Fruit fly (Drosophila melanogaster) whole organism, embryonic: ENCODE measurements around the gene Mks1.

Experiments used
- B-H1 ChIP-seq: fragments of 200-800 bp; sonication (Bioruptor generic); IDR thresholded peaks from 3 replicates; pipeline ENCODE4 v1.3.6; 2022; ENCODE audit warnings: missing biosample characterization, missing genetic modification characterization
- Blimp-1 ChIP-seq: fragments of 200-800 bp; sonication (Bioruptor generic); optimal IDR thresholded peaks from 3 replicates; lab custom pipeline; 2018; ENCODE audit warnings: missing biosample characterization, missing genetic modification characterization, mild to moderate bottlenecking, moderate library complexity, missing genetic modification reagents
- Bteb2 ChIP-seq: fragments of 200-800 bp; sonication (Bioruptor generic); optimal IDR thresholded peaks from 2 replicates; lab custom pipeline; 2016; ENCODE audit warnings: missing biosample characterization, missing genetic modification characterization
- CG10366 ChIP-seq: fragments of 200-800 bp; sonication (Bioruptor generic); IDR thresholded peaks from 2 replicates; pipeline ENCODE4 v1.3.6; 2022; ENCODE audit warnings: missing biosample characterization, missing genetic modification characterization
- CG10654 ChIP-seq: fragments of 200-800 bp; sonication (Bioruptor generic); optimal IDR thresholded peaks from 2 replicates; lab custom pipeline; 2016; ENCODE audit warnings: missing biosample characterization, missing genetic modification characterization
- CG12071 ChIP-seq: fragments of 200-800 bp; sonication (Bioruptor generic); optimal IDR thresholded peaks from 3 replicates; lab custom pipeline; 2018; ENCODE audit warnings: missing biosample characterization, mild to moderate bottlenecking, missing genetic modification characterization
- CG14050 ChIP-seq: fragments of 200-800 bp; sonication (Bioruptor generic); IDR thresholded peaks from 3 replicates; pipeline ENCODE4 v1.3.6; 2022; ENCODE audit warnings: missing biosample characterization, missing genetic modification characterization
- CG1529 ChIP-seq: fragments of 200-800 bp; sonication (Bioruptor generic); optimal IDR thresholded peaks from 3 replicates; lab custom pipeline; 2018; ENCODE audit warnings: missing biosample characterization, missing genetic modification characterization
- CG16813 ChIP-seq: fragments of 200-800 bp; sonication (Bioruptor generic); IDR thresholded peaks from 3 replicates; pipeline ENCODE4 v1.3.6; 2022; ENCODE audit warnings: missing biosample characterization, missing genetic modification characterization; ENCODE audit not compliant: partially characterized antibody
- CG17612 ChIP-seq: fragments of 200-800 bp; sonication (Bioruptor generic); IDR thresholded peaks from 2 replicates; pipeline ENCODE4 v1.3.6; 2022; ENCODE audit warnings: missing biosample characterization, missing genetic modification characterization
- CG18011 ChIP-seq: fragments of 200-800 bp; sonication (Bioruptor generic); optimal IDR thresholded peaks from 2 replicates; lab custom pipeline; 2017; ENCODE audit warnings: missing biosample characterization, missing genetic modification characterization, mild to moderate bottlenecking, moderate library complexity, missing genotype
- CG1832 ChIP-seq: fragments of 200-800 bp; sonication (Bioruptor generic); optimal IDR thresholded peaks from 2 replicates; lab custom pipeline; 2017; ENCODE audit warnings: missing biosample characterization, mild to moderate bottlenecking, missing genetic modification characterization, inconsistent platforms
- CG2678 ChIP-seq: fragments of 200-800 bp; sonication (Bioruptor generic); optimal IDR thresholded peaks from 3 replicates; lab custom pipeline; 2019; ENCODE audit warnings: missing biosample characterization, mild to moderate bottlenecking, missing genetic modification characterization, moderate library complexity
- CG3281 ChIP-seq: fragments of 200-800 bp; sonication (Bioruptor generic); optimal IDR thresholded peaks from 3 replicates; lab custom pipeline; 2017; ENCODE audit warnings: missing biosample characterization, mild to moderate bottlenecking, missing genetic modification characterization
- CG3726 ChIP-seq: fragments of 200-800 bp; sonication (Bioruptor generic); IDR thresholded peaks from 3 replicates; pipeline ENCODE4, ENCODE4 v1.3.6; 2022; ENCODE audit warnings: missing biosample characterization, missing genetic modification characterization
- CG5245 ChIP-seq: fragments of 200-800 bp; sonication (Bioruptor generic); optimal IDR thresholded peaks from 3 replicates; lab custom pipeline; 2016; ENCODE audit warnings: missing biosample characterization, missing genetic modification characterization
- CG7271 ChIP-seq: fragments of 200-800 bp; sonication (Bioruptor generic); optimal IDR thresholded peaks from 2 replicates; lab custom pipeline; 2018; ENCODE audit warnings: missing biosample characterization, mild to moderate bottlenecking, missing genetic modification characterization, moderate library complexity
- CG7839 ChIP-seq: fragments of 200-800 bp; sonication (Bioruptor generic); optimal IDR thresholded peaks from 3 replicates; lab custom pipeline; 2018; ENCODE audit warnings: missing biosample characterization, mild to moderate bottlenecking, missing genetic modification characterization, moderate library complexity
- CG8089 ChIP-seq: fragments of 200-800 bp; sonication (Bioruptor generic); optimal IDR thresholded peaks from 3 replicates; lab custom pipeline; 2016; ENCODE audit warnings: missing biosample characterization, missing genetic modification characterization
- CG8765 ChIP-seq: fragments of 200-800 bp; sonication (Bioruptor generic); IDR thresholded peaks from 2 replicates; pipeline ENCODE4 v1.3.6; 2022; ENCODE audit warnings: missing biosample characterization, missing genetic modification characterization
- CG8924 ChIP-seq: fragments of 200-800 bp; optimal IDR thresholded peaks from 3 replicates; lab custom pipeline; 2019; ENCODE audit warnings: missing biosample characterization, mild to moderate bottlenecking, missing genetic modification characterization, moderate library complexity
- Dip3 ChIP-seq: fragments of 200-800 bp; sonication (Bioruptor generic); optimal IDR thresholded peaks from 3 replicates; lab custom pipeline; 2016; ENCODE audit warnings: missing biosample characterization, missing genetic modification characterization
- Ets65A ChIP-seq: fragments of 200-800 bp; sonication (Bioruptor generic); peaks from one replicate; lab custom pipeline; 2016; ENCODE audit warnings: missing biosample characterization, missing genetic modification characterization
- Hmr ChIP-seq: fragments of 200-800 bp; sonication (Bioruptor generic); optimal IDR thresholded peaks from 3 replicates; lab custom pipeline; 2017; ENCODE audit warnings: mild to moderate bottlenecking, missing biosample characterization, missing genetic modification reagents, missing genetic modification characterization
- NK7.1 ChIP-seq: fragments of 200-800 bp; sonication (Bioruptor generic); optimal IDR thresholded peaks from 3 replicates; lab custom pipeline; 2016; ENCODE audit warnings: missing biosample characterization, missing genetic modification characterization
- Rfx ChIP-seq: fragments of 200-800 bp; sonication (Bioruptor generic); IDR thresholded peaks from 2 replicates; pipeline ENCODE4 v1.3.6; 2022; ENCODE audit warnings: missing biosample characterization, missing genetic modification characterization
- Ssrp ChIP-seq: fragments of 200-800 bp; sonication (Bioruptor generic); optimal IDR thresholded peaks from 2 replicates; lab custom pipeline; 2018; ENCODE audit warnings: missing biosample characterization, mild to moderate bottlenecking, missing genetic modification characterization, moderate library complexity
- Usf ChIP-seq: fragments of 200-800 bp; sonication (Bioruptor generic); optimal IDR thresholded peaks from 2 replicates; lab custom pipeline; 2017; ENCODE audit warnings: missing genotype, missing biosample characterization, missing genetic modification characterization
- Vsx1 ChIP-seq: fragments of 200-800 bp; sonication (Bioruptor generic); optimal IDR thresholded peaks from 2 replicates; lab custom pipeline; 2017; ENCODE audit warnings: missing biosample characterization, mild to moderate bottlenecking, missing genetic modification characterization, missing genetic modification reagents
- abd-A ChIP-seq: fragments of 200-800 bp; sonication (Bioruptor generic); optimal IDR thresholded peaks from 3 replicates; lab custom pipeline; 2019; ENCODE audit warnings: missing biosample characterization, mild to moderate bottlenecking, missing genetic modification characterization, moderate library complexity
- aop ChIP-seq: fragments of 200-800 bp; sonication (Bioruptor generic); IDR thresholded peaks from 2 replicates; pipeline ENCODE4 v1.3.6; 2022; ENCODE audit warnings: missing biosample characterization, missing genetic modification characterization
- ara ChIP-seq: fragments of 200-800 bp; sonication (Bioruptor generic); IDR thresholded peaks from 2 replicates; pipeline ENCODE4 v1.3.6; 2022; ENCODE audit warnings: missing biosample characterization, missing genetic modification characterization
- az2 ChIP-seq: fragments of 200-800 bp; sonication (Bioruptor generic); optimal IDR thresholded peaks from 3 replicates; lab custom pipeline; 2016; ENCODE audit warnings: missing biosample characterization, missing genetic modification characterization
- bab2 ChIP-seq: fragments of 200-800 bp; sonication (Bioruptor generic); optimal IDR thresholded peaks from 2 replicates; lab custom pipeline; 2016; ENCODE audit warnings: missing biosample characterization, missing genetic modification characterization
- br ChIP-seq: fragments of >200 bp; optimal IDR thresholded peaks from 2 replicates; lab custom pipeline; 2017
- btn ChIP-seq: fragments of 200-800 bp; sonication (Bioruptor generic); optimal IDR thresholded peaks from 2 replicates; lab custom pipeline; 2016; ENCODE audit warnings: missing biosample characterization, missing genetic modification characterization
- cg ChIP-seq: fragments of 200-800 bp; sonication (Bioruptor generic); optimal IDR thresholded peaks from 3 replicates; lab custom pipeline; 2019; ENCODE audit warnings: missing biosample characterization, mild to moderate bottlenecking, missing genetic modification characterization, moderate library complexity
- da ChIP-seq: fragments of 200-800 bp; sonication (Bioruptor generic); optimal IDR thresholded peaks from 2 replicates; lab custom pipeline; 2016; ENCODE audit warnings: missing biosample characterization, missing genetic modification characterization
- dpn ChIP-seq, 2 experiments: fragments of 200-800 bp; sonication (Bioruptor generic); optimal IDR thresholded peaks; 3 replicates each; lab custom pipeline; 2016; ENCODE audit warnings: missing biosample characterization in 2 of 2, missing genetic modification characterization in 2 of 2
- grau ChIP-seq: fragments of 200-800 bp; optimal IDR thresholded peaks from 3 replicates; lab custom pipeline; 2019; ENCODE audit warnings: missing biosample characterization, mild to moderate bottlenecking, missing genetic modification characterization, moderate library complexity
- hth ChIP-seq: fragments of >200 bp; optimal IDR thresholded peaks from 2 replicates; lab custom pipeline; 2017; ENCODE audit warnings: inconsistent platforms
- ind ChIP-seq: fragments of 200-800 bp; sonication (Bioruptor generic); optimal IDR thresholded peaks from 3 replicates; lab custom pipeline; 2016; ENCODE audit warnings: missing biosample characterization, missing genetic modification characterization
- jumu ChIP-seq: fragments of 200-800 bp; sonication (Bioruptor generic); optimal IDR thresholded peaks from 3 replicates; lab custom pipeline; 2016; ENCODE audit warnings: missing biosample characterization, missing genetic modification characterization
- kah ChIP-seq: fragments of 200-800 bp; sonication (Bioruptor generic); optimal IDR thresholded peaks from 2 replicates; lab custom pipeline; 2018; ENCODE audit warnings: missing biosample characterization, mild to moderate bottlenecking, missing genetic modification characterization
- prd ChIP-seq, 3 experiments: fragments of >200 bp in 2 of 3; fragments of 200-800 bp in 1 of 3; sonication (Bioruptor generic) in 1 of 3; optimal IDR thresholded peaks in 2 of 3; IDR thresholded peaks in 1 of 3; 2 replicates in 2 of 3; 3 replicates in 1 of 3; pipeline versions ENCODE4 v1.3.6 to Lab custom; 2017 to 2022; ENCODE audit warnings: missing biosample characterization in 1 of 3, missing genetic modification characterization in 1 of 3
- slou ChIP-seq: fragments of 200-800 bp; sonication (Bioruptor generic); optimal IDR thresholded peaks from 3 replicates; lab custom pipeline; 2016; ENCODE audit warnings: missing biosample characterization, missing genetic modification characterization
- sqz ChIP-seq: fragments of 200-800 bp; sonication (Bioruptor generic); optimal IDR thresholded peaks from 3 replicates; lab custom pipeline; 2018; ENCODE audit warnings: missing biosample characterization, mild to moderate bottlenecking, missing genetic modification characterization
- tio ChIP-seq: fragments of 200-800 bp; sonication (Bioruptor generic); optimal IDR thresholded peaks from 2 replicates; lab custom pipeline; 2017; ENCODE audit warnings: missing biosample characterization, missing genetic modification characterization, inconsistent platforms
- usp ChIP-seq: fragments of >200 bp; optimal IDR thresholded peaks from 2 replicates; lab custom pipeline; 2017; ENCODE audit warnings: missing biosample characterization, missing genetic modification characterization
- vfl ChIP-seq: fragments of 200-800 bp; sonication (Bioruptor generic); optimal IDR thresholded peaks from 2 replicates; lab custom pipeline; 2016; ENCODE audit warnings: missing biosample characterization, missing genetic modification characterization
- vvl ChIP-seq: fragments of 200-800 bp; sonication (Bioruptor generic); IDR thresholded peaks from 2 replicates; pipeline ENCODE4 v1.3.6; 2022; ENCODE audit warnings: missing biosample characterization, missing genetic modification characterization

Gene Mks1

DNA sequence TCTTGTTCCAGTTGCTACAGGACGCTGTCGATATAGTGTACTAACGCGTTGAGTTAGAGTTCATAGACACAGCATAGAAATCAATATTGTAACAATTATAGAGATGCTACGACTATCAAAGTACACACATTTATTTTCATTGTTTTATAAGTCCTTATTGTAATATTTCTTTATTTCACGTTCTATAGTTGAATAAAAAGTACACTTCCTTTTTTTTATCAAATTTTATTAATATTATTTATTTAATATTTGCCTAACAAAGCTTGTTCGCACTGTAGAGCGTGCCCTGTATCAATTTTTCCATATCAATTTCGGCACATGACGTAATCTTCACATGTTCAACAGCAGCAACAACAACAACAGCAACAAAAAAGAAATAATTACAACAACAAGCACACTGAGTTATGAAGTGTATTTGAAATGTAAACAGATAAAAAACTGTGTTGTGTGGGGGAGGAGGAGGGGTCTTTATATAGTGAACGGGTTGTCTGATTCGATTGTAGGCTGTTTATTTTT is 22.4 kb downstream of the Mks1 start (continued):
- TF ChIP-seq Dip3 (GFP tag; lab: Kevin White, UChicago) (no peak), usp (no peak), Blimp-1 (GFP tag; lab: Kevin White, UChicago) (peak; percentile 82), hth (lab: Kevin White, UChicago) (no peak), CG1529 (GFP tag; lab: Kevin White, UChicago) (peak; percentile 48), CG2678 (tag; lab: Kevin White, UChicago) (peak; percentile 93), CG10654 (GFP tag; lab: Kevin White, UChicago) (peak; percentile 38), slou (GFP tag; lab: Kevin White, UChicago) (peak; percentile 6), CG16813 (GFP tag; lab: Robert Waterston, UW) (no peak), da (no peak), CG7839 (peak; percentile 88), vvl (GFP tag; lab: Robert Waterston, UW) (peak; percentile 80), ind (GFP tag; lab: Kevin White, UChicago) (peak; percentile 79), prd (optimal IDR thresholded peaks at IDR 0.05; lab: Kevin White, UChicago) (no peak), prd (GFP tag; IDR thresholded peaks at IDR 0.05; lab: Robert Waterston, UW) (peak; percentile 78), NK7.1 (GFP tag; lab: Kevin White, UChicago) (no peak), CG1832 (GFP tag; lab: Kevin White, UChicago) (no peak), CG14050 (GFP tag; lab: Robert Waterston, UW) (peak; percentile 71), CG8924 (peak; percentile 89), B-H1 (GFP tag; lab: Robert Waterston, UW) (peak; percentile 66), Ets65A (GFP tag; lab: Kevin White, UChicago) (no peak), kah (GFP tag; lab: Kevin White, UChicago) (peak; percentile 53)

DNA sequence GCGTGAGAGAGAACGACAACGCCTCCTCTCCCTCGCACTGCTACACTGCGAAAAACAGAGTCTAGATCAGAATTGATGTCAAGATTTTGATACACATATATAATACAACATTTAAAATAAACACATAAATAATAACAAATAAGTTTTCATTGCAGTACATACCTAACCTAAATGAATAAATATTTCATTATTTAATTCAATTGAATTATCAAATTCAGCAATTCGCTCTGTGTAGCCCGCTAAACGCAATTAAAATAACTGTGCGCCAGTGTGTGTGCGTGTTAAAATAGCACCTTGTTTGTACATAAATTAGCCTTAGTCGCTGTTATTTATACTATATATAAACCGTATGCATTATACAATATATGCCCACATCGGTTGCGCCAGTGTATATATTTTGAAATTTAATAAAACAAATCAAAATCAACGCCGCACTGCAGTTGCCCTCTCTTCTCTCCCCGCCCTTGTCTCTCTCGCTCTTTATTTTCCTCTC is 24.1 kb downstream of the Mks1 start:
- peak; percentile 96 for TF ChIP-seq CG3281 (GFP tag; lab: Kevin White, UChicago)
- peak; percentile 76 for TF ChIP-seq CG18011 (GFP tag; lab: Kevin White, UChicago)
- peak; percentile 83 for TF ChIP-seq abd-A
- no peak for TF ChIP-seq br (lab: Kevin White, UChicago)
- peak; percentile 87 for TF ChIP-seq Vsx1 (GFP tag; lab: Kevin White, UChicago)
- TF ChIP-seq cg (GFP tag; lab: Kevin White, UChicago) = peak; percentile 55
- TF ChIP-seq CG7271 = peak; percentile 59
- peak; percentile 84 for TF ChIP-seq Usf (GFP tag; lab: Kevin White, UChicago)
- TF ChIP-seq dpn (GFP tag; optimal IDR thresholded peaks at IDR 0.05; lab: Kevin White, UChicago) = peak; percentile 80 to 91
- TF ChIP-seq CG17612 (GFP tag; lab: Robert Waterston, UW) = peak; percentile 88
- peak; percentile 84 for TF ChIP-seq sqz (GFP tag; lab: Kevin White, UChicago)
- TF ChIP-seq CG5245 (GFP tag; lab: Kevin White, UChicago) = peak; percentile 69
- TF ChIP-seq CG8765 (GFP tag; lab: Robert Waterston, UW) = peak; percentile 58; the same call in 1 of the 2 replicates
- peak; percentile 92 for TF ChIP-seq az2
- TF ChIP-seq Rfx (GFP tag; lab: Robert Waterston, UW) = peak; percentile 98
- TF ChIP-seq CG8089 = no peak
- peak; percentile 93 for TF ChIP-seq tio (GFP tag; lab: Kevin White, UChicago)
- peak; percentile 89 for TF ChIP-seq Ssrp
- TF ChIP-seq Bteb2 (GFP tag; lab: Kevin White, UChicago) = peak; percentile 78
- TF ChIP-seq CG10366 (GFP tag; lab: Robert Waterston, UW) = peak; percentile 95
- no peak for TF ChIP-seq aop (GFP tag; lab: Robert Waterston, UW)
- peak; percentile 36 for TF ChIP-seq jumu (GFP tag; lab: Kevin White, UChicago)
- peak; percentile 77 for TF ChIP-seq vfl
- TF ChIP-seq btn (GFP tag; lab: Kevin White, UChicago) = no peak
- peak; percentile 86 for TF ChIP-seq ara (GFP tag; lab: Robert Waterston, UW)
- TF ChIP-seq CG12071 (GFP tag; lab: Kevin White, UChicago) = peak; percentile 88
- peak; percentile 96 for TF ChIP-seq grau (tag; lab: Kevin White, UChicago)
- TF ChIP-seq Hmr (GFP tag; lab: Kevin White, UChicago) = peak; percentile 96
- peak; percentile 88 for TF ChIP-seq CG3726 (GFP tag; lab: Robert Waterston, UW)
- TF ChIP-seq bab2 = peak; percentile 66
